Worm (Caenorhabditis elegans): ENCODE data around the gene C35D10.8.

The C35D10.8 gene

ce11 chrIII:4890997-4891396 lies 36.0 kb downstream of the C35D10.8 start, which contains the start of gene F26F4.5:
TSS of gene F26F4.5 (minus strand) at chrIII:4891252.
- TF ChIP-seq M03D4.4 (tag; optimal IDR thresholded peaks at IDR 0.05) (no peak), nhr-76 (tag; optimal IDR thresholded peaks at IDR 0.05) (no peak), ces-1 (GFP tag; optimal IDR thresholded peaks at IDR 0.05) (no peak), nhr-2 (tag; optimal IDR thresholded peaks at IDR 0.05) (no peak), tbx-8 (GFP tag; optimal IDR thresholded peaks at IDR 0.05) (no peak), zip-8 (tag; optimal IDR thresholded peaks at IDR 0.05) (no peak), lsy-2 (tag; optimal IDR thresholded peaks at IDR 0.05) (no peak), sem-2 (GFP tag; optimal IDR thresholded peaks at IDR 0.05) (no peak), lin-13 (tag; optimal IDR thresholded peaks at IDR 0.05) (no peak)

- TF ChIP-seq cnd-1 (tag; optimal IDR thresholded peaks at IDR 0.05) = no peak
- no peak for TF ChIP-seq ceh-83 (GFP tag; optimal IDR thresholded peaks at IDR 0.05)
- no peak for TF ChIP-seq ceh-39 (tag; optimal IDR thresholded peaks at IDR 0.05)
- no peak for TF ChIP-seq nhr-2 (tag; optimal IDR thresholded peaks at IDR 0.05)
- TF ChIP-seq ztf-11 (tag; optimal IDR thresholded peaks at IDR 0.05) = no peak
- no peak for TF ChIP-seq unc-120 (tag; optimal IDR thresholded peaks at IDR 0.05; ENCODE audit: poor library complexity, severe bottlenecking)
- TF ChIP-seq snpc-4 (tag; optimal IDR thresholded peaks at IDR 0.05) = no peak
- TF ChIP-seq mab-5 (tag; optimal IDR thresholded peaks at IDR 0.05) = no peak
- no peak for TF ChIP-seq M03D4.4 (tag; optimal IDR thresholded peaks at IDR 0.05)
- no peak for TF ChIP-seq lsy-2 (tag; optimal IDR thresholded peaks at IDR 0.05)
Measured at ce11 chrIII:4893540-4893939, 38.5 kb downstream of the C35D10.8 start, which contains the start of gene F26F4.6. TSS of gene F26F4.6 (minus strand) at chrIII:4893640.

DNA sequence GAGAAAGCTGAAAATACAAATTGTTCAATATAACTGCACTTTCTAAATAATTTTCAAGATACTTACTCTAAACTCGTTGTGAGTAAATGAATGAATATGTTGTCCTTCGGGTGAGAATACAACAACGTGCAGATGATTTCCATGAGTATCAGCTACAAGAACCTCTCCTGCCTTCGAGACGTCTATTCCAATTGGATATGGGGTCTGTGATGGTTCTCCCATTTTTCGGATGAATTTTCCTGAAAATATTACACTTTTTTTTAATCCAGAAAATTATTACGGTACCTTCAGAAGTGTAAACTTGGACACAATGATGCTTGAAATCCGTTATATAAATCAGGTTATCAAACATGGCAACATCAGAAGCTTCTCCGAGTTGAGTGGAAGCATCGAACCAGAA lies 40.3 kb downstream of the C35D10.8 start:
- TF ChIP-seq nhr-28 (tag; optimal IDR thresholded peaks at IDR 0.05) (no peak), ceh-39 (tag; optimal IDR thresholded peaks at IDR 0.05) (no peak), nhr-2 (tag; optimal IDR thresholded peaks at IDR 0.05) (no peak), sptf-1 (tag; optimal IDR thresholded peaks at IDR 0.05) (no peak), flh-1 (GFP tag; optimal IDR thresholded peaks at IDR 0.05) (no peak), elt-1 (tag; optimal IDR thresholded peaks at IDR 0.05; ENCODE audit: borderline replicate concordance, insufficient read depth) (no peak), unc-39 (tag; optimal IDR thresholded peaks at IDR 0.05) (no peak), lin-13 (tag; optimal IDR thresholded peaks at IDR 0.05) (no peak), ham-2 (GFP tag; optimal IDR thresholded peaks at IDR 0.05) (no peak), drap-1 (GFP tag; optimal IDR thresholded peaks at IDR 0.05) (no peak), nhr-237 (tag; optimal IDR thresholded peaks at IDR 0.05) (no peak), unc-62 (GFP tag; optimal IDR thresholded peaks at IDR 0.05) (no peak), pha-4 (tag; optimal IDR thresholded peaks at IDR 0.05) (no peak), elt-3 (tag; optimal IDR thresholded peaks at IDR 0.05) (no peak), lsy-2 (tag; optimal IDR thresholded peaks at IDR 0.05) (no peak), zip-8 (tag; optimal IDR thresholded peaks at IDR 0.05) (no peak), unc-120 (tag; optimal IDR thresholded peaks at IDR 0.05; ENCODE audit: poor library complexity, severe bottlenecking) (no peak), nhr-12 (tag; optimal IDR thresholded peaks at IDR 0.05) (no peak), ceh-83 (GFP tag; optimal IDR thresholded peaks at IDR 0.05) (no peak)

DNA sequence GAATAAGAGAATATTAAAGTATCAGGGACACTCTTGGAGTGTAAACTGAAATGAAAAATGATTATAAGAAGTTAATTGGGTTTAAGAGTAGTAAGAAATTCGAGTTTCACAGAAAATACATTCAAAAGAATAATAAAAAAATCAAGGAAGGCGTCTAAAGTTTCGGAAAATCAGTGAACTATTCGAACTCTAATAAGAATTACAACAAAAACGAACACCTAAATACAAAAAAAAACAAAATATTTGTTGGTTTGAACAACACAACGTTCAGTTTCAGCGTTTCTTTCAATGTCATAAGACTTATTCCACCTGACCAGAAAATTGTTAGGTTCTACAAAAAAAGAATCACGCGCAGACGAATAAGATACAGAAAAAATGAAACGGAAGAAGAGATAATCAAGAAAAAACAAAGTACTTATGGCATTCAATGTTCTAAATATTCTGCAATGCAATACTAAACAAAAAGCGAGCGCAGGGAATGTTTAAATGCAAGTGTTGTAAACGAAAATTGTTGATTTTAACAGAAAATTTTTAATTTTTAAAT lies 44.1 kb downstream of the C35D10.8 start, which contains the start of gene nhl-2:
TSS of gene nhl-2 (minus strand) at position 51 of the 544 bp plus-strand sequence.
- no peak for TF ChIP-seq unc-39 (tag; optimal IDR thresholded peaks at IDR 0.05)

ce11 chrIII:4899728-4900127 lies 44.7 kb downstream of the C35D10.8 start:
- TF ChIP-seq blmp-1 (tag; optimal IDR thresholded peaks at IDR 0.05) = peak; percentile 89
- peak; percentile 61 for TF ChIP-seq mab-5 (tag; optimal IDR thresholded peaks at IDR 0.05)
- TF ChIP-seq nhr-237 (tag; optimal IDR thresholded peaks at IDR 0.05) = peak; percentile 97
- TF ChIP-seq unc-39 (tag; optimal IDR thresholded peaks at IDR 0.05) = peak; percentile 47
- peak; percentile 84 for TF ChIP-seq hlh-1 (tag; optimal IDR thresholded peaks at IDR 0.05)
- peak; percentile 89 for TF ChIP-seq unc-120 (tag; optimal IDR thresholded peaks at IDR 0.05; ENCODE audit: poor library complexity, severe bottlenecking)
- TF ChIP-seq zip-8 (tag; optimal IDR thresholded peaks at IDR 0.05) = peak; percentile 42
- peak; percentile 92 for TF ChIP-seq ham-2 (GFP tag; optimal IDR thresholded peaks at IDR 0.05)
- TF ChIP-seq lin-32 (GFP tag; optimal IDR thresholded peaks at IDR 0.05) = peak; percentile 30
- TF ChIP-seq cnd-1 (tag; optimal IDR thresholded peaks at IDR 0.05) = peak; percentile 86
- TF ChIP-seq ztf-11 (tag; optimal IDR thresholded peaks at IDR 0.05) = peak; percentile 91
- peak; percentile 95 for TF ChIP-seq unc-62 (GFP tag; optimal IDR thresholded peaks at IDR 0.05)
- TF ChIP-seq nhr-2 (tag; optimal IDR thresholded peaks at IDR 0.05) = peak; percentile 50
- peak; percentile 88 for TF ChIP-seq sptf-1 (tag; optimal IDR thresholded peaks at IDR 0.05)
- peak; percentile 29 for TF ChIP-seq nhr-76 (tag; optimal IDR thresholded peaks at IDR 0.05)
- peak; percentile 83 for TF ChIP-seq mls-2 (tag; optimal IDR thresholded peaks at IDR 0.05)
- TF ChIP-seq lsy-2 (tag; optimal IDR thresholded peaks at IDR 0.05) = peak; percentile 88
- no peak for TF ChIP-seq ceh-83 (GFP tag; optimal IDR thresholded peaks at IDR 0.05)
- TF ChIP-seq pha-4 (tag; optimal IDR thresholded peaks at IDR 0.05) = peak; percentile 98
- peak; percentile 52 for TF ChIP-seq ceh-43 (GFP tag; optimal IDR thresholded peaks at IDR 0.05)
- TF ChIP-seq mep-1 (tag; optimal IDR thresholded peaks at IDR 0.05) = peak; percentile 96
- peak; percentile 72 for TF ChIP-seq nhr-12 (tag; optimal IDR thresholded peaks at IDR 0.05)
- no peak for TF ChIP-seq bed-3 (GFP tag; optimal IDR thresholded peaks at IDR 0.05)
- TF ChIP-seq flh-1 (GFP tag; optimal IDR thresholded peaks at IDR 0.05) = no peak
- peak; percentile 84 for TF ChIP-seq ces-1 (GFP tag; optimal IDR thresholded peaks at IDR 0.05)
- peak; percentile 41 for TF ChIP-seq tbx-8 (GFP tag; optimal IDR thresholded peaks at IDR 0.05)
- TF ChIP-seq drap-1 (GFP tag; optimal IDR thresholded peaks at IDR 0.05) = peak; percentile 84
- TF ChIP-seq sem-2 (GFP tag; optimal IDR thresholded peaks at IDR 0.05) = no peak
- peak; percentile 85 for TF ChIP-seq ceh-39 (tag; optimal IDR thresholded peaks at IDR 0.05)
- no peak for TF ChIP-seq nhr-28 (tag; optimal IDR thresholded peaks at IDR 0.05)
- TF ChIP-seq elt-3 (tag; optimal IDR thresholded peaks at IDR 0.05) = peak; percentile 69
- TF ChIP-seq snpc-4 (tag; optimal IDR thresholded peaks at IDR 0.05) = no peak
- no peak for TF ChIP-seq elt-1 (tag; optimal IDR thresholded peaks at IDR 0.05; ENCODE audit: borderline replicate concordance, insufficient read depth)
- peak; percentile 91 for TF ChIP-seq lin-13 (tag; optimal IDR thresholded peaks at IDR 0.05)
- peak; percentile 86 for TF ChIP-seq M03D4.4 (tag; optimal IDR thresholded peaks at IDR 0.05)

All from whole organism, mixed stage, embryonic.